Worm (Caenorhabditis elegans): ENCODE data around the gene H23L24.4.

- no peak for TF ChIP-seq cog-1 (tag; optimal IDR thresholded peaks at IDR 0.05)
- no peak for TF ChIP-seq T22C8.4 (GFP tag; IDR thresholded peaks at IDR 0.05)
- TF ChIP-seq flt-1 (GFP tag; IDR thresholded peaks at IDR 0.05), result no peak
- TF ChIP-seq med-1 (GFP tag; optimal IDR thresholded peaks at IDR 0.05; ENCODE audit: insufficient read depth), result no peak
- no peak for TF ChIP-seq klf-2 (GFP tag; conservative IDR thresholded peaks at IDR 0.05)
- no peak for TF ChIP-seq ztf-23 (GFP tag; IDR thresholded peaks at IDR 0.05)
Measured at ce11 chrIV:8677303-8677702, 28.1 kb downstream of the H23L24.4 start, which contains the start of gene F08B4.8.
